Fruit fly (Drosophila melanogaster) whole organism, embryonic: ENCODE results near the gene CG34245.

Experiments
- Bdp1 ChIP-seq: fragments of 200-800 bp; sonication (Bioruptor generic); optimal IDR thresholded peaks from 3 replicates; lab custom pipeline; 2016; ENCODE audit warnings: missing biosample characterization, missing genetic modification characterization
- CG10267 ChIP-seq: fragments of 200-800 bp; sonication (Bioruptor generic); optimal IDR thresholded peaks from 2 replicates; lab custom pipeline; 2018; ENCODE audit warnings: missing biosample characterization, mild to moderate bottlenecking, missing genetic modification characterization, moderate library complexity
- CG14710 ChIP-seq: fragments of 200-800 bp; sonication (Bioruptor generic); optimal IDR thresholded peaks from 3 replicates; lab custom pipeline; 2019; ENCODE audit warnings: missing biosample characterization, mild to moderate bottlenecking, missing genetic modification characterization, moderate library complexity
- CG15073 ChIP-seq: fragments of 200-800 bp; sonication (Bioruptor generic); optimal IDR thresholded peaks from 2 replicates; lab custom pipeline; 2016; ENCODE audit warnings: missing biosample characterization, missing genetic modification characterization
- CG1603 ChIP-seq: fragments of 200-800 bp; sonication (Bioruptor generic); optimal IDR thresholded peaks from 2 replicates; lab custom pipeline; 2019; ENCODE audit warnings: missing biosample characterization, mild to moderate bottlenecking, missing genetic modification characterization, moderate library complexity
- CG17186 ChIP-seq: fragments of 200-800 bp; sonication (Bioruptor generic); optimal IDR thresholded peaks from 3 replicates; lab custom pipeline; 2017; ENCODE audit warnings: missing biosample characterization, missing genetic modification reagents, missing genetic modification characterization
- CG17359 ChIP-seq: fragments of 200-800 bp; sonication (Bioruptor generic); optimal IDR thresholded peaks from 3 replicates; lab custom pipeline; 2018; ENCODE audit warnings: missing biosample characterization, mild to moderate bottlenecking, missing genetic modification characterization, moderate library complexity
- CG17361 ChIP-seq: fragments of 200-800 bp; sonication (Bioruptor generic); IDR thresholded peaks from 3 replicates; pipeline ENCODE4 v1.3.6; 2022; ENCODE audit warnings: missing biosample characterization, missing genetic modification characterization
- CG2129 ChIP-seq: fragments of 200-800 bp; sonication (Bioruptor generic); IDR thresholded peaks from 2 replicates; pipeline ENCODE4 v1.3.6; 2022; ENCODE audit warnings: missing biosample characterization, missing genetic modification characterization; ENCODE audit not compliant: partially characterized antibody
- CG30431 ChIP-seq: fragments of 200-800 bp; sonication (Bioruptor generic); optimal IDR thresholded peaks from 2 replicates; lab custom pipeline; 2017; ENCODE audit warnings: missing biosample characterization, missing genetic modification characterization
- CG31365 ChIP-seq: fragments of 200-800 bp; sonication (Bioruptor generic); optimal IDR thresholded peaks from 2 replicates; lab custom pipeline; 2018; ENCODE audit warnings: missing biosample characterization, mild to moderate bottlenecking, missing genetic modification characterization
- CG34224 ChIP-seq: fragments of 200-800 bp; sonication (Bioruptor generic); IDR thresholded peaks from 3 replicates; pipeline ENCODE4 v1.3.6; 2022; ENCODE audit warnings: missing biosample characterization, missing genetic modification characterization; ENCODE audit not compliant: partially characterized antibody
- CG3847 ChIP-seq: fragments of 200-800 bp; sonication (Bioruptor generic); IDR thresholded peaks from 2 replicates; pipeline ENCODE4 v1.3.6; 2022; ENCODE audit warnings: missing biosample characterization, missing genetic modification characterization
- CG3995 ChIP-seq: fragments of 200-800 bp; sonication (Bioruptor generic); optimal IDR thresholded peaks from 3 replicates; lab custom pipeline; 2016; ENCODE audit warnings: missing biosample characterization, missing genetic modification characterization
- CG4328 ChIP-seq: fragments of 200-800 bp; sonication (Bioruptor generic); optimal IDR thresholded peaks from 3 replicates; lab custom pipeline; 2017; ENCODE audit warnings: missing biosample characterization, missing genetic modification reagents, missing genetic modification characterization
- CG4360 ChIP-seq: fragments of 200-800 bp; sonication (Bioruptor generic); IDR thresholded peaks from 2 replicates; pipeline ENCODE4 v1.3.6; 2022; ENCODE audit warnings: missing biosample characterization, missing genetic modification characterization
- CG8281 ChIP-seq: fragments of 200-800 bp; sonication (Bioruptor generic); optimal IDR thresholded peaks from 2 replicates; lab custom pipeline; 2018; ENCODE audit warnings: missing biosample characterization, mild to moderate bottlenecking, missing genetic modification characterization, moderate library complexity
- CoRest ChIP-seq: fragments of 200-800 bp; sonication (Bioruptor generic); optimal IDR thresholded peaks from 3 replicates; lab custom pipeline; 2018; ENCODE audit warnings: missing biosample characterization, mild to moderate bottlenecking, missing genetic modification characterization, moderate library complexity
- D19B ChIP-seq: fragments of 200-800 bp; sonication (Bioruptor generic); optimal IDR thresholded peaks from 2 replicates; lab custom pipeline; 2017; ENCODE audit warnings: missing biosample characterization, mild to moderate bottlenecking, missing genetic modification characterization
- Elba2 ChIP-seq: fragments of 200-800 bp; sonication (Bioruptor generic); optimal IDR thresholded peaks from 3 replicates; lab custom pipeline; 2016; ENCODE audit warnings: missing biosample characterization, missing genetic modification characterization
- Ets65A ChIP-seq: fragments of 200-800 bp; sonication (Bioruptor generic); peaks from one replicate; lab custom pipeline; 2016; ENCODE audit warnings: missing biosample characterization, missing genetic modification characterization
- HLH4C ChIP-seq: fragments of 200-800 bp; sonication (Bioruptor generic); IDR thresholded peaks from 3 replicates; pipeline ENCODE4 v1.3.6; 2022; ENCODE audit warnings: missing biosample characterization, missing genetic modification characterization; ENCODE audit not compliant: partially characterized antibody
- HmgD ChIP-seq: fragments of 200-800 bp; sonication (Bioruptor generic); optimal IDR thresholded peaks from 3 replicates; lab custom pipeline; 2016; ENCODE audit warnings: missing biosample characterization, missing genetic modification characterization
- Hr78 ChIP-seq, 2 experiments: fragments of 200-800 bp in 1 of 2; fragments of >200 bp in 1 of 2; sonication (Bioruptor generic) in 1 of 2; optimal IDR thresholded peaks; 2 replicates each; lab custom pipeline; 2017 to 2019; ENCODE audit warnings: missing biosample characterization in 2 of 2, missing genetic modification characterization in 2 of 2, mild to moderate bottlenecking in 1 of 2, moderate library complexity in 1 of 2
- Kr ChIP-seq: fragments of 200-800 bp; sonication (Bioruptor generic); optimal IDR thresholded peaks from 2 replicates; lab custom pipeline; 2017; ENCODE audit warnings: missing biosample characterization, mild to moderate bottlenecking, missing genetic modification characterization
- Myb ChIP-seq: fragments of 200-800 bp; sonication (Bioruptor generic); optimal IDR thresholded peaks from 2 replicates; lab custom pipeline; 2016; ENCODE audit warnings: missing biosample characterization, missing genetic modification characterization
- NFAT ChIP-seq: fragments of 200-800 bp; sonication (Bioruptor generic); IDR thresholded peaks from 2 replicates; pipeline ENCODE4 v1.3.6; 2022; ENCODE audit warnings: missing biosample characterization, missing genetic modification characterization
- NK7.1 ChIP-seq: fragments of 200-800 bp; sonication (Bioruptor generic); optimal IDR thresholded peaks from 3 replicates; lab custom pipeline; 2016; ENCODE audit warnings: missing biosample characterization, missing genetic modification characterization
- Nf-YB ChIP-seq: fragments of 200-800 bp; sonication (Bioruptor generic); optimal IDR thresholded peaks from 3 replicates; lab custom pipeline; 2019; ENCODE audit warnings: missing biosample characterization, mild to moderate bottlenecking, missing genetic modification characterization, moderate library complexity
- Ravus ChIP-seq: fragments of 200-800 bp; sonication (Bioruptor generic); IDR thresholded peaks from 2 replicates; pipeline ENCODE4 v1.3.6; 2022; ENCODE audit warnings: missing biosample characterization, missing genetic modification characterization
- Scr ChIP-seq: fragments of 200-800 bp; sonication (Bioruptor generic); IDR thresholded peaks from 2 replicates; pipeline ENCODE4 v1.3.6; 2022; ENCODE audit warnings: missing biosample characterization, missing genetic modification characterization; ENCODE audit not compliant: partially characterized antibody
- Stat92E ChIP-seq, 3 experiments: fragments of >200 bp in 2 of 3; fragments of 200-800 bp in 1 of 3; sonication (Bioruptor generic) in 1 of 3; optimal IDR thresholded peaks; 2 replicates each; lab custom pipeline; 2017 to 2019; ENCODE audit warnings: missing biosample characterization in 3 of 3, missing genetic modification characterization in 3 of 3, mild to moderate bottlenecking in 1 of 3, moderate library complexity in 1 of 3
- crp ChIP-seq, 2 experiments: fragments of 200-800 bp; sonication (Bioruptor generic); optimal IDR thresholded peaks; 2 replicates in 1 of 2; 3 replicates in 1 of 2; lab custom pipeline; 2017; ENCODE audit warnings: missing biosample characterization in 2 of 2, missing genetic modification characterization in 2 of 2, mild to moderate bottlenecking in 1 of 2, moderate library complexity in 1 of 2
- disco-r ChIP-seq: fragments of 200-800 bp; sonication (Bioruptor generic); optimal IDR thresholded peaks from 2 replicates; lab custom pipeline; 2016; ENCODE audit warnings: missing biosample characterization, missing genetic modification characterization
- eve ChIP-seq, 2 experiments: fragments of >200 bp; optimal IDR thresholded peaks; 2 replicates each; lab custom pipeline; 2017; ENCODE audit warnings: missing biosample characterization in 2 of 2, missing genetic modification characterization in 2 of 2
- fd64A ChIP-seq: fragments of 200-800 bp; sonication (Bioruptor generic); optimal IDR thresholded peaks from 3 replicates; lab custom pipeline; 2018; ENCODE audit warnings: missing biosample characterization, mild to moderate bottlenecking, missing genetic modification characterization
- fu2 ChIP-seq: fragments of 200-800 bp; sonication (Bioruptor generic); optimal IDR thresholded peaks from 2 replicates; lab custom pipeline; 2016; ENCODE audit warnings: missing biosample characterization, missing genetic modification characterization
- gcm2 ChIP-seq: fragments of 200-800 bp; sonication (Bioruptor generic); optimal IDR thresholded peaks from 2 replicates; lab custom pipeline; 2016; ENCODE audit warnings: missing biosample characterization, missing genetic modification characterization
- jing ChIP-seq: fragments of 200-800 bp; sonication (Bioruptor generic); optimal IDR thresholded peaks from 2 replicates; lab custom pipeline; 2018; ENCODE audit warnings: missing biosample characterization, mild to moderate bottlenecking, missing genetic modification characterization
- nau ChIP-seq: fragments of 200-800 bp; sonication (Bioruptor generic); optimal IDR thresholded peaks from 3 replicates; lab custom pipeline; 2017; ENCODE audit warnings: missing biosample characterization, mild to moderate bottlenecking, missing genetic modification characterization, missing genetic modification reagents
- org-1 ChIP-seq: fragments of 200-800 bp; sonication (Bioruptor generic); optimal IDR thresholded peaks from 2 replicates; lab custom pipeline; 2017; ENCODE audit warnings: missing biosample characterization, missing genetic modification characterization
- pb ChIP-seq: fragments of 200-800 bp; sonication (Bioruptor generic); optimal IDR thresholded peaks from 3 replicates; lab custom pipeline; 2016; ENCODE audit warnings: missing biosample characterization, missing genetic modification characterization
- pzg ChIP-seq: fragments of 200-800 bp; sonication (Bioruptor generic); optimal IDR thresholded peaks from 3 replicates; lab custom pipeline; 2018; ENCODE audit warnings: missing biosample characterization, mild to moderate bottlenecking, missing genetic modification characterization, moderate library complexity
- ranshi ChIP-seq: fragments of 200-800 bp; sonication (Bioruptor generic); IDR thresholded peaks from 2 replicates; pipeline ENCODE4 v1.3.6; 2022; ENCODE audit warnings: missing biosample characterization, missing genetic modification characterization
- schlank ChIP-seq: fragments of 200-800 bp; sonication (Bioruptor generic); optimal IDR thresholded peaks from 2 replicates; lab custom pipeline; 2018; ENCODE audit warnings: missing biosample characterization, mild to moderate bottlenecking, missing genetic modification characterization
- shn ChIP-seq: fragments of 200-800 bp; sonication (Bioruptor generic); optimal IDR thresholded peaks from 3 replicates; lab custom pipeline; 2016; ENCODE audit warnings: missing biosample characterization, missing genetic modification characterization
- sisA ChIP-seq: fragments of 200-800 bp; sonication (Bioruptor generic); IDR thresholded peaks from 2 replicates; pipeline ENCODE4 v1.3.6; 2022; ENCODE audit warnings: missing biosample characterization, missing genetic modification characterization
- slou ChIP-seq: fragments of 200-800 bp; sonication (Bioruptor generic); optimal IDR thresholded peaks from 3 replicates; lab custom pipeline; 2016; ENCODE audit warnings: missing biosample characterization, missing genetic modification characterization
- stwl ChIP-seq: fragments of 200-800 bp; sonication (Bioruptor generic); optimal IDR thresholded peaks from 3 replicates; lab custom pipeline; 2018; ENCODE audit warnings: missing biosample characterization, mild to moderate bottlenecking, missing genetic modification characterization, moderate library complexity
- trh ChIP-seq: fragments of 200-800 bp; sonication (Bioruptor generic); optimal IDR thresholded peaks from 2 replicates; lab custom pipeline; 2016; ENCODE audit warnings: missing biosample characterization, missing genetic modification characterization
- ttk ChIP-seq: fragments of 200-800 bp; sonication (Bioruptor generic); IDR thresholded peaks from 2 replicates; pipeline ENCODE4 v2.1.2; 2022; ENCODE audit warnings: missing biosample characterization, missing genetic modification characterization

Gene CG34245

DNA sequence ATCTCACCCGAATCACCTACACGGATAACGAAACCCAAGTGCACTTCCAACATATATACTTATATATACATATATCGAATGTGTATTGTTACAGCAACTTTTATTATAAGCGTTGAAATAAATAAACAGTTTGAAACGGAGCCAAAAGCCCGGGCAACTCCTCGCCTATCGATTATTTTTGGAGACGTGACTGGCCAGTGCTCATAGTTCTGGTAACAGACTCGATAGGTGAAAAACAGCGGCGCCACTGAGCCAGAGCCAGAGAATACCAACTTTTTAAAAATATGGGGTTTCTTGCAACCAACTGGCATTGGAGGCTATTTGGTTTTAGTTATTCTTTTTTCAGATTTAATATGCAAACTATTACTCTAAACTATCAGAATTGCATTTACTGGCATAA lies 48.6 kb upstream of the CG34245 start (continued):
- no peak for TF ChIP-seq Nf-YB
- no peak for TF ChIP-seq Ravus (GFP tag; lab: Robert Waterston, UW)
- no peak for TF ChIP-seq trh (GFP tag; lab: Kevin White, UChicago)
- peak; percentile 42 for TF ChIP-seq Ets65A (GFP tag; lab: Kevin White, UChicago)
- peak; percentile 32 for TF ChIP-seq CG17186 (GFP tag; lab: Kevin White, UChicago)
- no peak for TF ChIP-seq eve (GFP tag; optimal IDR thresholded peaks at IDR 0.05; lab: Kevin White, UChicago)
- no peak for TF ChIP-seq sisA
- TF ChIP-seq Scr, result peak; percentile 65
- peak; percentile 58 for TF ChIP-seq CG14710
- TF ChIP-seq CG34224 (GFP tag; lab: Robert Waterston, UW), result peak; percentile 55
- no peak for TF ChIP-seq fd64A (GFP tag; lab: Kevin White, UChicago)
- peak; percentile 88 for TF ChIP-seq CG3995 (GFP tag; lab: Kevin White, UChicago)
- TF ChIP-seq CG4328, result no peak
- TF ChIP-seq CG10267, result peak; percentile 51
- TF ChIP-seq jing (GFP tag; lab: Kevin White, UChicago), result no peak
- TF ChIP-seq CG17359 (tag; lab: Kevin White, UChicago), result no peak
- TF ChIP-seq Stat92E (GFP tag; optimal IDR thresholded peaks at IDR 0.05; lab: Kevin White, UChicago), result peak in 1 of 3 experiments; percentile 61
- peak; percentile 86 for TF ChIP-seq stwl (tag; lab: Kevin White, UChicago)
- no peak for TF ChIP-seq CG31365 (tag; lab: Kevin White, UChicago)
- TF ChIP-seq Myb (GFP tag; lab: Kevin White, UChicago), result peak; percentile 90
- TF ChIP-seq nau, result no peak
- TF ChIP-seq HmgD (GFP tag; lab: Kevin White, UChicago), result peak; percentile 0
- no peak for TF ChIP-seq fu2 (GFP tag; lab: Kevin White, UChicago)
- no peak for TF ChIP-seq crp (GFP tag; optimal IDR thresholded peaks at IDR 0.05; lab: Kevin White, UChicago)
- no peak for TF ChIP-seq D19B (GFP tag; lab: Kevin White, UChicago)
- TF ChIP-seq Kr (GFP tag; lab: Kevin White, UChicago), result no peak
- no peak for TF ChIP-seq Bdp1 (GFP tag; lab: Kevin White, UChicago)
- no peak for TF ChIP-seq CG30431 (GFP tag; lab: Kevin White, UChicago)
- TF ChIP-seq Elba2, result no peak
- no peak for TF ChIP-seq CG15073 (GFP tag; lab: Kevin White, UChicago)
- no peak for TF ChIP-seq gcm2 (GFP tag; lab: Kevin White, UChicago)
- TF ChIP-seq Hr78 (GFP tag; optimal IDR thresholded peaks at IDR 0.05; lab: Kevin White, UChicago), result no peak
- TF ChIP-seq CG17361 (GFP tag; lab: Robert Waterston, UW), result no peak
- TF ChIP-seq CG8281 (tag; lab: Kevin White, UChicago), result no peak
- no peak for TF ChIP-seq NK7.1 (GFP tag; lab: Kevin White, UChicago)
- peak; percentile 24 for TF ChIP-seq CoRest (tag; lab: Kevin White, UChicago)
- TF ChIP-seq schlank, result no peak
- TF ChIP-seq disco-r, result no peak
- peak; percentile 63 for TF ChIP-seq CG1603 (tag; lab: Kevin White, UChicago)
- peak; percentile 58 for TF ChIP-seq pzg (GFP tag; lab: Kevin White, UChicago)
- no peak for TF ChIP-seq pb (GFP tag; lab: Kevin White, UChicago)
- no peak for TF ChIP-seq org-1
- no peak for TF ChIP-seq slou
- peak; percentile 73 for TF ChIP-seq HLH4C (GFP tag; lab: Robert Waterston, UW)
- no peak for TF ChIP-seq NFAT (GFP tag; lab: Robert Waterston, UW)
- TF ChIP-seq CG2129 (GFP tag; lab: Robert Waterston, UW), result peak; percentile 29; the same call in 1 of the 2 replicates
- no peak for TF ChIP-seq CG4360 (GFP tag; lab: Robert Waterston, UW)
- no peak for TF ChIP-seq CG3847
- TF ChIP-seq ttk, result no peak
- TF ChIP-seq ranshi, result no peak
- no peak for TF ChIP-seq shn (GFP tag; lab: Kevin White, UChicago)
